Worm (Caenorhabditis elegans): Measurements from ENCODE around the gene Y50D4C.6.

The Y50D4C.6 gene

ce11 chrV:910588-910987, 39.1 kb downstream of the Y50D4C.6 start:
- TF ChIP-seq ztf-4 (tag; optimal IDR thresholded peaks at IDR 0.05) = no peak
- TF ChIP-seq lin-15B (tag; optimal IDR thresholded peaks at IDR 0.05) = peak; percentile 55
- peak in 1 of 3 experiments; percentile 61 for TF ChIP-seq elt-3 (tag; optimal IDR thresholded peaks at IDR 0.05)
- peak; percentile 96 for TF ChIP-seq elt-2 (tag; optimal IDR thresholded peaks at IDR 0.05)
- TF ChIP-seq pqm-1 (tag; optimal IDR thresholded peaks at IDR 0.05) = peak; percentile 79
- TF ChIP-seq aly-2 (tag; optimal IDR thresholded peaks at IDR 0.05) = no peak
- peak; percentile 17 for TF ChIP-seq pha-4 (tag; optimal IDR thresholded peaks at IDR 0.05)
- TF ChIP-seq mml-1 (tag; optimal IDR thresholded peaks at IDR 0.05) = no peak

- TF ChIP-seq nhr-76 (tag; optimal IDR thresholded peaks at IDR 0.05) (no peak), aly-2 (tag; optimal IDR thresholded peaks at IDR 0.05) (no peak)
These were observed 41.0 kb downstream of the Y50D4C.6 start for ce11 chrV:908681-909080.

- TF ChIP-seq sea-2 (GFP tag; optimal IDR thresholded peaks at IDR 0.05) = no peak
- peak; percentile 4 for TF ChIP-seq tbx-2 (tag; optimal IDR thresholded peaks at IDR 0.05)
- peak; percentile 8 for TF ChIP-seq ceh-82 (tag; optimal IDR thresholded peaks at IDR 0.05)
- TF ChIP-seq mdl-1 (tag; optimal IDR thresholded peaks at IDR 0.05) = no peak
- TF ChIP-seq elt-3 (tag; optimal IDR thresholded peaks at IDR 0.05) = no peak
- TF ChIP-seq skn-1 (tag; optimal IDR thresholded peaks at IDR 0.05) = peak; percentile 34
- peak; percentile 66 for TF ChIP-seq lin-39 (tag; optimal IDR thresholded peaks at IDR 0.05)
- peak; percentile 85 for TF ChIP-seq nhr-23 (tag; optimal IDR thresholded peaks at IDR 0.05)
- peak; percentile 50 for TF ChIP-seq ama-1 (optimal IDR thresholded peaks at IDR 0.05)
- TF ChIP-seq aly-2 (tag; optimal IDR thresholded peaks at IDR 0.05) = no peak
- peak; percentile 24 for TF ChIP-seq pqm-1 (tag; optimal IDR thresholded peaks at IDR 0.05)
- TF ChIP-seq pha-4 (tag; optimal IDR thresholded peaks at IDR 0.05) = peak; percentile 91
- peak; percentile 33 for TF ChIP-seq elt-2 (tag; optimal IDR thresholded peaks at IDR 0.05)
- peak; percentile 37 for TF ChIP-seq R02D3.7 (tag; optimal IDR thresholded peaks at IDR 0.05)
- peak; percentile 74 for TF ChIP-seq lin-15B (tag; optimal IDR thresholded peaks at IDR 0.05)
- TF ChIP-seq nhr-43 (tag; optimal IDR thresholded peaks at IDR 0.05; ENCODE audit: poor library complexity, severe bottlenecking) = peak; percentile 43
- TF ChIP-seq ZK546.5 (tag; optimal IDR thresholded peaks at IDR 0.05) = no peak
- TF ChIP-seq nhr-12 (tag; optimal IDR thresholded peaks at IDR 0.05) = no peak
- peak; percentile 47 for TF ChIP-seq ceh-28 (tag; optimal IDR thresholded peaks at IDR 0.05)
- TF ChIP-seq nfya-1 (tag; optimal IDR thresholded peaks at IDR 0.05; ENCODE audit: insufficient read depth) = peak; percentile 81
- TF ChIP-seq mml-1 (tag; optimal IDR thresholded peaks at IDR 0.05) = no peak
- peak; percentile 58 for TF ChIP-seq hmg-11 (tag; optimal IDR thresholded peaks at IDR 0.05)
- peak; percentile 56 for TF ChIP-seq nhr-25 (tag; optimal IDR thresholded peaks at IDR 0.05)
- TF ChIP-seq nhr-67 (tag; optimal IDR thresholded peaks at IDR 0.05) = no peak
- peak; percentile 38 for TF ChIP-seq fkh-10 (GFP tag; optimal IDR thresholded peaks at IDR 0.05)
- TF ChIP-seq snpc-4 (tag; optimal IDR thresholded peaks at IDR 0.05) = peak; percentile 70
These were observed 45.3 kb downstream of the Y50D4C.6 start, which contains the start of gene trm-2A for ce11 chrV:904232-904983. Gene trm-2A, plus strand, starts transcription at chrV:904963.

ce11 chrV:903460-903859, 46.2 kb downstream of the Y50D4C.6 start, which contains the start of gene fmo-5:
Gene fmo-5, minus strand, starts transcription at chrV:903665.
- no peak for TF ChIP-seq unc-62 (GFP tag; optimal IDR thresholded peaks at IDR 0.05)
- no peak for TF ChIP-seq R02D3.7 (tag; optimal IDR thresholded peaks at IDR 0.05)
- TF ChIP-seq hmg-11 (tag; optimal IDR thresholded peaks at IDR 0.05) = no peak
- no peak for TF ChIP-seq ama-1 (optimal IDR thresholded peaks at IDR 0.05)
- no peak for TF ChIP-seq ZK546.5 (tag; optimal IDR thresholded peaks at IDR 0.05)
- TF ChIP-seq ceh-16 (tag; optimal IDR thresholded peaks at IDR 0.05) = no peak
- TF ChIP-seq pha-4 (tag; optimal IDR thresholded peaks at IDR 0.05) = no peak
- no peak for TF ChIP-seq skn-1 (tag; optimal IDR thresholded peaks at IDR 0.05)
- TF ChIP-seq lsy-12 (tag; optimal IDR thresholded peaks at IDR 0.05) = no peak
- TF ChIP-seq eor-1 (tag; optimal IDR thresholded peaks at IDR 0.05) = no peak
- no peak for TF ChIP-seq nhr-77 (tag; optimal IDR thresholded peaks at IDR 0.05)
- TF ChIP-seq nhr-237 (tag; optimal IDR thresholded peaks at IDR 0.05) = no peak
- TF ChIP-seq aly-2 (tag; optimal IDR thresholded peaks at IDR 0.05) = no peak
- TF ChIP-seq snpc-4 (tag; optimal IDR thresholded peaks at IDR 0.05) = no peak
- TF ChIP-seq fkh-10 (GFP tag; optimal IDR thresholded peaks at IDR 0.05) = no peak
- peak; percentile 42 for TF ChIP-seq pqm-1 (tag; optimal IDR thresholded peaks at IDR 0.05)
- TF ChIP-seq lin-15B (tag; optimal IDR thresholded peaks at IDR 0.05) = peak; percentile 5
- no peak for TF ChIP-seq ztf-11 (tag; optimal IDR thresholded peaks at IDR 0.05)
- peak; percentile 31 for TF ChIP-seq nhr-76 (tag; optimal IDR thresholded peaks at IDR 0.05)
- TF ChIP-seq unc-39 (tag; optimal IDR thresholded peaks at IDR 0.05) = no peak
- no peak for TF ChIP-seq nfya-1 (tag; optimal IDR thresholded peaks at IDR 0.05; ENCODE audit: insufficient read depth)
- no peak for TF ChIP-seq egl-27 (tag; optimal IDR thresholded peaks at IDR 0.05)
- no peak for TF ChIP-seq ztf-4 (tag; optimal IDR thresholded peaks at IDR 0.05)
- no peak for TF ChIP-seq tbx-2 (tag; optimal IDR thresholded peaks at IDR 0.05)
- no peak for TF ChIP-seq nhr-67 (tag; optimal IDR thresholded peaks at IDR 0.05)
- TF ChIP-seq nhr-23 (tag; optimal IDR thresholded peaks at IDR 0.05) = peak; percentile 10
- TF ChIP-seq nhr-28 (tag; optimal IDR thresholded peaks at IDR 0.05) = no peak
- TF ChIP-seq mdl-1 (tag; optimal IDR thresholded peaks at IDR 0.05) = peak; percentile 51
- TF ChIP-seq sea-2 (GFP tag; optimal IDR thresholded peaks at IDR 0.05) = no peak
- TF ChIP-seq jun-1 (tag; optimal IDR thresholded peaks at IDR 0.05) = no peak
- peak; percentile 52 for TF ChIP-seq nhr-43 (tag; optimal IDR thresholded peaks at IDR 0.05; ENCODE audit: poor library complexity, severe bottlenecking)
- no peak for TF ChIP-seq ceh-28 (tag; optimal IDR thresholded peaks at IDR 0.05)
- no peak for TF ChIP-seq elt-1 (tag; optimal IDR thresholded peaks at IDR 0.05)
- no peak for TF ChIP-seq fos-1 (tag; optimal IDR thresholded peaks at IDR 0.05)
- TF ChIP-seq ceh-82 (tag; optimal IDR thresholded peaks at IDR 0.05) = no peak
- TF ChIP-seq ceh-9 (tag; optimal IDR thresholded peaks at IDR 0.05) = no peak

Measured in whole organism, L3 larva.